Worm (Caenorhabditis elegans) whole organism, L4 larva: ENCODE data around the gene C39B5.2.

ENCODE experiments used
- R02D3.7 ChIP-seq: fragments of 150-350 bp; sonication (generic microtip); optimal IDR thresholded peaks from 3 replicates; lab custom pipeline; 2014; ENCODE audit warnings: missing biosample characterization, missing genetic modification characterization
- lin-13 ChIP-seq: fragments of 150-350 bp; optimal IDR thresholded peaks from 2 replicates; lab custom pipeline; 2014; ENCODE audit warnings: missing biosample characterization, missing genetic modification reagents, missing genetic modification characterization
- nhr-11 ChIP-seq: fragments of 150-350 bp; optimal IDR thresholded peaks from 2 replicates; lab custom pipeline; 2014; ENCODE audit warnings: missing biosample characterization, missing genetic modification characterization

ce11 chrIII:2245727-2246126 is 11.0 kb downstream of the C39B5.2 start, which contains the start of gene srd-67:
- TF ChIP-seq lin-13 (GFP tag; lab: Kevin White, UChicago), result no peak
- no peak for TF ChIP-seq R02D3.7
- no peak for TF ChIP-seq nhr-11
